Fruit fly (Drosophila melanogaster): ENCODE data around the gene ND-B8.

The ND-B8 gene

dm6 chr2L:4463323-4463722, 8.9 kb downstream of the ND-B8 start, which contains the start of the genes CG15443 and Paris:
TSS of gene CG15443 (minus strand) at chr2L:4463447.
TSS of gene Paris (plus strand) at chr2L:4463611.
- peak; percentile 75; the same call in 2 of the 3 replicates for TF ChIP-seq zen2 (GFP tag; IDR thresholded peaks at IDR 0.05; ENCODE audit: partially characterized antibody)
- peak; percentile 14 for TF ChIP-seq CG17385 (GFP tag; optimal IDR thresholded peaks at IDR 0.05)
- peak; percentile 29 for TF ChIP-seq Myb (GFP tag; optimal IDR thresholded peaks at IDR 0.05)
- TF ChIP-seq CG3281 (GFP tag; optimal IDR thresholded peaks at IDR 0.05) = peak; percentile 10
- peak; percentile 97 for TF ChIP-seq stwl (tag; optimal IDR thresholded peaks at IDR 0.05)
- peak; percentile 16 for TF ChIP-seq NfI (GFP tag; optimal IDR thresholded peaks at IDR 0.05)
- no peak for TF ChIP-seq CG9215 (GFP tag; IDR thresholded peaks at IDR 0.05)
- peak; percentile 16 for TF ChIP-seq Chrac-16 (GFP tag; optimal IDR thresholded peaks at IDR 0.05)
- no peak; the same call in 1 of the 2 replicates for TF ChIP-seq CG1024 (GFP tag; IDR thresholded peaks at IDR 0.05)
- TF ChIP-seq CG7839 (tag; optimal IDR thresholded peaks at IDR 0.05) = peak; percentile 16
- peak; percentile 42 for TF ChIP-seq BEAF-32 (GFP tag; optimal IDR thresholded peaks at IDR 0.05)
- TF ChIP-seq CG17612 (GFP tag; IDR thresholded peaks at IDR 0.05) = no peak
- peak; percentile 7 for TF ChIP-seq twi (tag; optimal IDR thresholded peaks at IDR 0.05)
- peak; percentile 24 for TF ChIP-seq nau (GFP tag; optimal IDR thresholded peaks at IDR 0.05)
- TF ChIP-seq CG17568 (GFP tag; optimal IDR thresholded peaks at IDR 0.05) = no peak
- TF ChIP-seq unc-4 (GFP tag; IDR thresholded peaks at IDR 0.05; ENCODE audit: partially characterized antibody) = peak; percentile 69
- peak; percentile 25; the same call in 1 of the 3 replicates for TF ChIP-seq otp (GFP tag; IDR thresholded peaks at IDR 0.05)
- TF ChIP-seq wek (GFP tag; optimal IDR thresholded peaks at IDR 0.05) = peak; percentile 43
- peak; percentile 35 for TF ChIP-seq CG33557 (GFP tag; optimal IDR thresholded peaks at IDR 0.05)
- TF ChIP-seq ci (GFP tag; IDR thresholded peaks at IDR 0.05) = peak; percentile 57; the same call in 2 of the 3 replicates
- peak; percentile 61 for TF ChIP-seq pzg (GFP tag; optimal IDR thresholded peaks at IDR 0.05)
- peak; percentile 90 for TF ChIP-seq chinmo (GFP tag; IDR thresholded peaks at IDR 0.05; ENCODE audit: partially characterized antibody)
- TF ChIP-seq C15 (GFP tag; IDR thresholded peaks at IDR 0.05) = no peak
- peak; percentile 21 for TF ChIP-seq Meics (GFP tag; optimal IDR thresholded peaks at IDR 0.05)
- TF ChIP-seq CG7987 (GFP tag; optimal IDR thresholded peaks at IDR 0.05) = peak; percentile 14
- TF ChIP-seq CG12659 (GFP tag; optimal IDR thresholded peaks at IDR 0.05) = peak; percentile 46
- TF ChIP-seq nerfin-2 (GFP tag; IDR thresholded peaks at IDR 0.05; ENCODE audit: partially characterized antibody) = peak; percentile 90
- TF ChIP-seq CG14710 (tag; optimal IDR thresholded peaks at IDR 0.05) = peak; percentile 60
- TF ChIP-seq CG5245 (GFP tag; optimal IDR thresholded peaks at IDR 0.05) = no peak
- TF ChIP-seq Sry-δ (GFP tag; optimal IDR thresholded peaks at IDR 0.05) = peak; percentile 46
- peak; percentile 55 for TF ChIP-seq trem (tag; optimal IDR thresholded peaks at IDR 0.05)
- TF ChIP-seq CoRest (tag; optimal IDR thresholded peaks at IDR 0.05) = peak; percentile 39
- TF ChIP-seq CG6254 (GFP tag; optimal IDR thresholded peaks at IDR 0.05) = peak; percentile 100
- TF ChIP-seq CG7963 (GFP tag; IDR thresholded peaks at IDR 0.05; ENCODE audit: partially characterized antibody) = peak; percentile 90
- TF ChIP-seq CG2712 (tag; optimal IDR thresholded peaks at IDR 0.05) = peak; percentile 29
- peak; percentile 40; the same call in 1 of the 3 replicates for TF ChIP-seq Doc3 (GFP tag; IDR thresholded peaks at IDR 0.05; ENCODE audit: partially characterized antibody)
- TF ChIP-seq fru (optimal IDR thresholded peaks at IDR 0.05) = no peak
- TF ChIP-seq inv (GFP tag; IDR thresholded peaks at IDR 0.05; ENCODE audit: partially characterized antibody) = peak; percentile 73
- TF ChIP-seq CG14860 (GFP tag; IDR thresholded peaks at IDR 0.05; ENCODE audit: partially characterized antibody) = peak; percentile 95
- TF ChIP-seq CG15601 (tag; optimal IDR thresholded peaks at IDR 0.05) = peak; percentile 3
- TF ChIP-seq MBD-R2 (GFP tag; IDR thresholded peaks at IDR 0.05) = peak; percentile 69
- TF ChIP-seq pfk (GFP tag; optimal IDR thresholded peaks at IDR 0.05) = peak; percentile 36
- TF ChIP-seq amos (GFP tag; IDR thresholded peaks at IDR 0.05; ENCODE audit: partially characterized antibody) = peak; percentile 65
- TF ChIP-seq br (optimal IDR thresholded peaks at IDR 0.05) = no peak
- peak; percentile 10 for TF ChIP-seq CG4328 (GFP tag; optimal IDR thresholded peaks at IDR 0.05)
- peak; percentile 15 for TF ChIP-seq Fer3 (tag; optimal IDR thresholded peaks at IDR 0.05)
- TF ChIP-seq mld (GFP tag; IDR thresholded peaks at IDR 0.05; ENCODE audit: partially characterized antibody) = peak; percentile 98
- TF ChIP-seq CG2678 (tag; optimal IDR thresholded peaks at IDR 0.05) = no peak
- TF ChIP-seq CG2199 (GFP tag; IDR thresholded peaks at IDR 0.05) = 0 out of 3 replicates have a peak, but pooled peaks have one; percentile 33
